Worm (Caenorhabditis elegans): Measurements from ENCODE around the gene rfc-4.

rfc-4 gene

DNA sequence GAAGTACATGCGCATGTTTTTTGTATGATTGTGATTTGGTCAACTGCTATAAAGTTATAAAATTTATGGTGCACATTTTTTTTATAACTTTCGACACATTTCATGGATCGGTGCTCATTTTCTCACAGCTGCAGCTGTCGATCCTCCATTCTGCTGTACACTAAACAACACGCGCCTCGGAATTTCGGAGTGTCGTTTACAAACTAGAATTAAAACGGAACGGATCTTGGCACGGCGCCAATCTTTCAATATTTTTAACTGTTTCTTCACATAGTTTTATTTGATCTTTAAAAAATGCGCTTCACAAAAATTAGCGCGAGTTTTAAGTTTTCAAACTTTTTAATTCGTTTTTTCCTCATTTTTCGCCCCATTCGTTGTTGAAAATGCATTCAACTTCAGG, 25.7 kb upstream of the rfc-4 start, which contains the start of gene let-711 (continued):
- TF ChIP-seq ceh-100 (GFP tag; IDR thresholded peaks at IDR 0.05) (no peak), ets-4 (GFP tag; optimal IDR thresholded peaks at IDR 0.05) (no peak), sdz-38 (tag; optimal IDR thresholded peaks at IDR 0.05) (no peak)

- TF ChIP-seq mcd-1 (GFP tag; IDR thresholded peaks at IDR 0.05) (no peak), attf-3 (GFP tag; conservative IDR thresholded peaks at IDR 0.05) (peak; percentile 50), ccch-3 (GFP tag; optimal IDR thresholded peaks at IDR 0.05) (no peak), nhr-80 (tag; optimal IDR thresholded peaks at IDR 0.05) (peak; percentile 24), ztf-3 (GFP tag; optimal IDR thresholded peaks at IDR 0.05) (no peak), ztf-25 (GFP tag; IDR thresholded peaks at IDR 0.05) (no peak), cebp-1 (GFP tag; IDR thresholded peaks at IDR 0.05) (no peak), cebp-1 (tag; optimal IDR thresholded peaks at IDR 0.05) (peak; percentile 17)
Observed at ce11 chrIII:6947896-6948295, 24.2 kb upstream of the rfc-4 start.

DNA sequence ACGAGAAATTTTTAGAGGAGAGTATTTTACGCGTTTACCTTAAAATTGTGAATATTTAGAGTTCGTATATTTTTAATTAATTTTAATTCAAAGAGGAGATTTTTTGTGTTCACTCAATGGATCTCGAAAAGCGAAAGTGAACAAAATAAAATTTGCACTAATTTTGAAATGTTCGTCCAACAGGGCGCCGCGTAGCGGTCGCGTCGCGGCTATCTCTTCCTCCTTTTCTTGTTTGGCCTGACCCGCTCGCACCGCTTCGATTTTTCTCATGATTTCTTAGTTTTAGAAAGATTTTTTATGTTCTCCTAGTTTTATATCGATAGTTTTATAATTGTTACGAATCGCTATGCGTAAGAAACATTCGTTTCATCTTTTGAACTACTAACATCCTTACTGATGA, 20.6 kb upstream of the rfc-4 start:
- TF ChIP-seq lsl-1 (GFP tag; optimal IDR thresholded peaks at IDR 0.05) (no peak), aptf-3 (GFP tag; IDR thresholded peaks at IDR 0.05) (no peak), sptf-2 (GFP tag; optimal IDR thresholded peaks at IDR 0.05) (no peak), mxl-1 (tag; optimal IDR thresholded peaks at IDR 0.05) (no peak), F39B2.1 (GFP tag; IDR thresholded peaks at IDR 0.05) (no peak), ceh-27 (GFP tag; optimal IDR thresholded peaks at IDR 0.05) (no peak), efl-1 (GFP tag; optimal IDR thresholded peaks at IDR 0.05) (no peak), hmg-1.2 (GFP tag; IDR thresholded peaks at IDR 0.05) (no peak), mes-4 (tag; optimal IDR thresholded peaks at IDR 0.05) (no peak), ceh-58 (GFP tag; IDR thresholded peaks at IDR 0.05) (no peak), ZK185.1 (tag; optimal IDR thresholded peaks at IDR 0.05; ENCODE audit: poor library complexity, severe bottlenecking) (no peak), cebp-1 (GFP tag; IDR thresholded peaks at IDR 0.05) (no peak), cebp-1 (tag; optimal IDR thresholded peaks at IDR 0.05) (peak; percentile 11), dpl-1 (GFP tag; optimal IDR thresholded peaks at IDR 0.05) (no peak), nfya-2 (GFP tag; IDR thresholded peaks at IDR 0.05) (no peak), athp-1 (tag; optimal IDR thresholded peaks at IDR 0.05) (no peak), hsf-1 (GFP tag; IDR thresholded peaks at IDR 0.05) (no peak), let-526 (GFP tag; IDR thresholded peaks at IDR 0.05) (no peak), C17E4.6 (GFP tag; IDR thresholded peaks at IDR 0.05) (no peak), ama-1 (optimal IDR thresholded peaks at IDR 0.05) (no peak), ama-1 (GFP tag; optimal IDR thresholded peaks at IDR 0.05) (no peak), gei-17 (GFP tag; optimal IDR thresholded peaks at IDR 0.05) (no peak), let-607 (tag; optimal IDR thresholded peaks at IDR 0.05) (peak in 1 of 2 experiments; percentile 13), mcd-1 (GFP tag; IDR thresholded peaks at IDR 0.05) (no peak), him-1 (tag; optimal IDR thresholded peaks at IDR 0.05) (no peak), snpc-3.4 (tag; optimal IDR thresholded peaks at IDR 0.05) (no peak), snpc-4 (GFP tag; optimal IDR thresholded peaks at IDR 0.05) (no peak), snpc-4 (tag; optimal IDR thresholded peaks at IDR 0.05) (peak in 1 of 4 experiments; percentile 32)

DNA sequence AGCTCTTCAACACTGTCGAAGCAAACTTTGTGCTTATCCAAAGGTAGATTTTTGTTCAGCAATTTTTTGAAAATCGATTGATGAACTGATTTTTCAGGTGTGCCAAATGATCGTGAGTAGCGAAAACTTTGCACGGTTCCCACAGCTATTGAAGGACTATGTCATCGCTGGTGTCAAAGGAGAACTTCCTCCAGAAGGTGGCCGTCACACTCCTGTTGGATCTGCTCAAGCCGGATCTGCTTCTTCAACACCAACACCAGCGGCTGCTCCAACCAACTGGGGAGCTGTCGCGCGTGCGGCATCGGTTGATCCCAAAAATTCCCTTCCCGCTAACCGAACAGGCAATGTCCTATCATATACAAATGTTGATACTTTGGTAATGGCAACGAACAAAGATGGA, 18.7 kb upstream of the rfc-4 start:
- no peak for TF ChIP-seq lsy-27 (tag; optimal IDR thresholded peaks at IDR 0.05; ENCODE audit: borderline replicate concordance, insufficient read depth)
- peak; percentile 51; the same call in 1 of the 2 replicates for TF ChIP-seq zfh-2 (GFP tag; conservative IDR thresholded peaks at IDR 0.05)

Measured in whole organism, young adult.